Worm (Caenorhabditis elegans) whole organism, L4/young adult: Measurements from ENCODE around the gene F47C12.6.

Experiments used
- W03F9.2 ChIP-seq: fragments of 150-350 bp; optimal IDR thresholded peaks from 2 replicates; lab custom pipeline; 2014; ENCODE audit warnings: missing biosample characterization, missing genetic modification characterization
- dao-5 ChIP-seq: sonication (generic microtip); optimal IDR thresholded peaks from 2 replicates; lab custom pipeline; 2016; ENCODE audit warnings: missing genotype, missing genetic modification characterization, moderate library complexity, missing compliant biosample characterization

DNA sequence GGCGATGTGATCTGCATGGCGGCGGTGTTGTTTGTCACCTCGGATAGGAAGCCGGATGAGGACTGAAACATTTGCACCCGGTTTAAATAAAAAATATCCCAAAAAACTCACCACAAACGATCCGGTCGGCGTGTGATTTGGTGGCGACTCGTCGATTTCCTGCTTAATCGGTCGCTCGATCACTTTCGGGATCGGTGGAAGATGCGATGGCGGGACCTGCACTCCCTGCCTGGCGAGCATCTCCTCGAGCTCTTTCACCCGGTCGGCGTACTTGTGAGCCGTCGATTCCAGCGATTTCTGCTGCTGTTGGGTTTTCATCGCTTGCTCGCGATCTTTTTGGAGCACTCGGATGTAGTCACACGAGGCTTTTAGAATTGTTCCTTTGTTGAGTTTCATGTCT is 23.5 kb upstream of the F47C12.6 start:
- TF ChIP-seq W03F9.2 (tag; lab: Kevin White, UChicago), result no peak
- no peak for TF ChIP-seq dao-5 (tag; lab: Kevin White, UChicago)
